Worm (Caenorhabditis elegans) whole organism, mixed stage, embryonic: Measurements from ENCODE around the gene C18G1.7.

Experiments used
- ces-1 ChIP-seq: fragments of 150-350 bp; optimal IDR thresholded peaks from 2 replicates; lab custom pipeline; 2014; ENCODE audit warnings: missing biosample characterization, missing genetic modification reagents, missing genetic modification characterization
- lin-13 ChIP-seq: fragments of 150-350 bp; optimal IDR thresholded peaks from 2 replicates; lab custom pipeline; 2014; ENCODE audit warnings: missing biosample characterization, missing genetic modification characterization
- lsy-2 ChIP-seq: fragments of 150-350 bp; optimal IDR thresholded peaks from 2 replicates; lab custom pipeline; 2014; ENCODE audit warnings: missing biosample characterization, missing genetic modification characterization
- mls-2 ChIP-seq: sonication (generic microtip); optimal IDR thresholded peaks from 2 replicates; lab custom pipeline; 2016; ENCODE audit warnings: mild to moderate bottlenecking, missing genetic modification characterization, moderate library complexity, missing compliant biosample characterization
- nhr-12 ChIP-seq: fragments of 150-350 bp; optimal IDR thresholded peaks from 2 replicates; lab custom pipeline; 2014; ENCODE audit warnings: missing biosample characterization, missing genetic modification characterization
- nhr-237 ChIP-seq: fragments of 150-350 bp; optimal IDR thresholded peaks from 2 replicates; lab custom pipeline; 2014; ENCODE audit warnings: missing biosample characterization, missing genetic modification characterization
- snpc-4 ChIP-seq: fragments of 150-350 bp; optimal IDR thresholded peaks from 2 replicates; lab custom pipeline; 2014; ENCODE audit warnings: missing biosample characterization, missing genetic modification characterization

ce11 chrV:4758019-4758418 is 12.7 kb downstream of the C18G1.7 start:
- TF ChIP-seq snpc-4 (tag; lab: Kevin White, UChicago) (no peak), lsy-2 (tag; lab: Kevin White, UChicago) (no peak), ces-1 (GFP tag; lab: Kevin White, UChicago) (no peak), nhr-237 (tag; lab: Kevin White, UChicago) (no peak), mls-2 (tag; lab: Kevin White, UChicago) (no peak), lin-13 (tag; lab: Kevin White, UChicago) (no peak), nhr-12 (tag; lab: Kevin White, UChicago) (no peak)
